Fruit fly (Drosophila melanogaster) whole organism, prepupa: Measurements from ENCODE around the gene CG14439.

Experiments
- Blimp-1 ChIP-seq: fragments of 200-800 bp; sonication (Bioruptor generic); optimal IDR thresholded peaks from 3 replicates; lab custom pipeline; 2017; ENCODE audit warnings: missing biosample characterization, missing genetic modification characterization, mild to moderate bottlenecking, moderate library complexity, missing genetic modification reagents
- CG11902 ChIP-seq: fragments of 200-800 bp; sonication (Bioruptor generic); optimal IDR thresholded peaks from 3 replicates; lab custom pipeline; 2016; ENCODE audit warnings: missing biosample characterization, missing genetic modification characterization
- CG1621 ChIP-seq: fragments of 200-800 bp; sonication (Bioruptor generic); optimal IDR thresholded peaks from 3 replicates; lab custom pipeline; 2018; ENCODE audit warnings: missing biosample characterization, mild to moderate bottlenecking, missing genetic modification characterization
- CG16779 ChIP-seq: fragments of 200-800 bp; sonication (Bioruptor generic); optimal IDR thresholded peaks from 3 replicates; lab custom pipeline; 2017; ENCODE audit warnings: missing biosample characterization, mild to moderate bottlenecking, missing genetic modification characterization
- CG31627 ChIP-seq: fragments of 200-800 bp; sonication (Bioruptor generic); optimal IDR thresholded peaks from 3 replicates; lab custom pipeline; 2016; ENCODE audit warnings: missing biosample characterization, missing genetic modification characterization
- CG32006 ChIP-seq: fragments of 200-800 bp; sonication (Bioruptor generic); optimal IDR thresholded peaks from 3 replicates; lab custom pipeline; 2017; ENCODE audit warnings: missing biosample characterization, mild to moderate bottlenecking, missing genetic modification characterization
- CG34406 ChIP-seq: fragments of 200-800 bp; sonication (Bioruptor generic); optimal IDR thresholded peaks from 3 replicates; lab custom pipeline; 2016; ENCODE audit warnings: missing biosample characterization, missing genetic modification characterization
- CG6163 ChIP-seq: fragments of 200-800 bp; sonication (Bioruptor generic); IDR thresholded peaks from 3 replicates; pipeline ENCODE4 v1.3.6; 2022; ENCODE audit warnings: missing biosample characterization, missing genetic modification characterization
- CG6276 ChIP-seq: fragments of 200-800 bp; sonication (Bioruptor generic); optimal IDR thresholded peaks from 2 replicates; lab custom pipeline; 2017; ENCODE audit warnings: missing biosample characterization, mild to moderate bottlenecking, missing genetic modification characterization
- CG6792 ChIP-seq: fragments of 200-800 bp; sonication (Bioruptor generic); optimal IDR thresholded peaks from 3 replicates; lab custom pipeline; 2016; ENCODE audit warnings: missing biosample characterization, missing genetic modification characterization
- CG6808 ChIP-seq: fragments of 200-800 bp; sonication (Bioruptor generic); optimal IDR thresholded peaks from 3 replicates; lab custom pipeline; 2017; ENCODE audit warnings: missing biosample characterization, missing genetic modification characterization, mild to moderate bottlenecking, moderate library complexity, missing genetic modification reagents
- CG7368 ChIP-seq: fragments of 200-800 bp; sonication (Bioruptor generic); optimal IDR thresholded peaks from 3 replicates; lab custom pipeline; 2016; ENCODE audit warnings: missing biosample characterization, missing genetic modification characterization
- Eip75B ChIP-seq: fragments of 200-800 bp; sonication (Bioruptor generic); optimal IDR thresholded peaks from 3 replicates; lab custom pipeline; 2016; ENCODE audit warnings: missing biosample characterization, missing genetic modification characterization
- Eip78C ChIP-seq: fragments of 200-800 bp; sonication (Bioruptor generic); peaks from one replicate; lab custom pipeline; 2016; ENCODE audit warnings: missing biosample characterization, missing genetic modification characterization
- Eip93F ChIP-seq: fragments of 200-800 bp; sonication (Bioruptor generic); optimal IDR thresholded peaks from 2 replicates; lab custom pipeline; 2016; ENCODE audit warnings: missing biosample characterization, mild to moderate bottlenecking, missing genetic modification characterization
- Ets21C ChIP-seq: fragments of 200-800 bp; sonication (Bioruptor generic); optimal IDR thresholded peaks from 3 replicates; lab custom pipeline; 2016; ENCODE audit warnings: missing biosample characterization, missing genetic modification characterization
- Ets96B ChIP-seq: fragments of 200-800 bp; optimal IDR thresholded peaks from 2 replicates; lab custom pipeline; 2019; ENCODE audit warnings: missing biosample characterization, mild to moderate bottlenecking, missing genetic modification characterization, moderate library complexity
- Gug ChIP-seq: fragments of 200-800 bp; sonication (Bioruptor generic); IDR thresholded peaks from 2 replicates; pipeline ENCODE4 v1.3.6; 2022; ENCODE audit warnings: missing biosample characterization, missing genetic modification characterization
- Hr38 ChIP-seq: sonication (Bioruptor generic); optimal IDR thresholded peaks from 2 replicates; lab custom pipeline; 2016; ENCODE audit warnings: missing biosample characterization, missing genetic modification characterization
- Lpt ChIP-seq: fragments of 200-800 bp; sonication (Bioruptor generic); optimal IDR thresholded peaks from 3 replicates; lab custom pipeline; 2016; ENCODE audit warnings: missing biosample characterization, missing genetic modification characterization
- OdsH ChIP-seq: fragments of 200-800 bp; sonication (Bioruptor generic); optimal IDR thresholded peaks from 3 replicates; lab custom pipeline; 2016; ENCODE audit warnings: missing biosample characterization, missing genetic modification characterization
- Sox15 ChIP-seq: fragments of 200-800 bp; sonication (Bioruptor generic); optimal IDR thresholded peaks from 3 replicates; lab custom pipeline; 2016; ENCODE audit warnings: missing biosample characterization, missing genetic modification characterization
- achi ChIP-seq: fragments of 200-800 bp; sonication (Bioruptor generic); optimal IDR thresholded peaks from 3 replicates; lab custom pipeline; 2016; ENCODE audit warnings: missing biosample characterization, missing genetic modification characterization
- dsx ChIP-seq: fragments of 200-800 bp; optimal IDR thresholded peaks from 3 replicates; lab custom pipeline; 2019; ENCODE audit warnings: missing biosample characterization, mild to moderate bottlenecking, missing genetic modification characterization, moderate library complexity; ENCODE audit not compliant: poor library complexity, severe bottlenecking
- fkh ChIP-seq: fragments of 200-800 bp; sonication (Bioruptor generic); optimal IDR thresholded peaks from 3 replicates; lab custom pipeline; 2017; ENCODE audit warnings: missing biosample characterization, mild to moderate bottlenecking, missing genetic modification characterization, moderate library complexity
- lz ChIP-seq: fragments of 200-800 bp; sonication (Bioruptor generic); optimal IDR thresholded peaks from 3 replicates; lab custom pipeline; 2016; ENCODE audit warnings: missing biosample characterization, missing genetic modification characterization
- net ChIP-seq: fragments of 200-800 bp; sonication (Bioruptor generic); optimal IDR thresholded peaks from 3 replicates; lab custom pipeline; 2016; ENCODE audit warnings: missing biosample characterization, missing genetic modification characterization
- pdm3 ChIP-seq: fragments of 200-800 bp; sonication (Bioruptor generic); optimal IDR thresholded peaks from 3 replicates; lab custom pipeline; 2016; ENCODE audit warnings: missing biosample characterization, missing genetic modification characterization
- spab ChIP-seq: fragments of 200-800 bp; sonication (Bioruptor generic); optimal IDR thresholded peaks from 2 replicates; lab custom pipeline; 2017; ENCODE audit warnings: missing biosample characterization, mild to moderate bottlenecking, missing genetic modification characterization, missing genetic modification reagents
- ss ChIP-seq, 2 experiments: fragments of 200-800 bp; sonication (Bioruptor generic); optimal IDR thresholded peaks; 2 replicates in 1 of 2; 3 replicates in 1 of 2; lab custom pipeline; 2017 to 2018; ENCODE audit warnings: mild to moderate bottlenecking in 2 of 2, missing biosample characterization in 2 of 2, missing genetic modification characterization in 2 of 2, moderate library complexity in 1 of 2
- svp ChIP-seq: fragments of 200-800 bp; sonication (Bioruptor generic); peaks from one replicate; lab custom pipeline; 2016; ENCODE audit warnings: missing biosample characterization, missing genetic modification characterization
- topi ChIP-seq: fragments of 200-800 bp; sonication (Bioruptor generic); optimal IDR thresholded peaks from 3 replicates; lab custom pipeline; 2016; ENCODE audit warnings: missing biosample characterization, missing genetic modification characterization
- vri ChIP-seq: fragments of 200-800 bp; sonication (Bioruptor generic); optimal IDR thresholded peaks from 3 replicates; lab custom pipeline; 2016; ENCODE audit warnings: missing biosample characterization, mild to moderate bottlenecking, missing genetic modification characterization

The CG14439 gene

DNA sequence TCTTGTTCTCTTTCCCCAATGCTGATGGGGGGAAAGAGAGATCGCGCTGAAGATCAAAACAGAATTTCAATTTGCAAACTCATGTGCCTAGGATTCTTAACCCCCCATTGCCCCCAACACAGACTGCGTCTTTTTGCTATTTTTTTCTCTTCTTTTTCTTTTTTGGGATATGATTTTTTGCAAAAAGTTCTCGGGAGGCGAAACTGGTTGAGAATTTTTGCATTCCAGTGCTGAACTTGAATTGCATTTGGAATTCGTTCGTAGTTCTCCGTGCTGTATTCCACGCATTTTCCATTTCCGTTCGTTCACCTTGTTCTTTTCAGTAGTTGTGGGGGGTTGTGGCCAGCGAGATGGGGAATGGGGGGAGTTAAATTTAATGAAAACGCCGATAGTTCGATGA, 39.2 kb upstream of the CG14439 start (continued):
- TF ChIP-seq CG34406 = no peak
- no peak for TF ChIP-seq Eip75B (GFP tag; lab: Kevin White, UChicago)
- no peak for TF ChIP-seq lz (GFP tag; lab: Kevin White, UChicago)
- no peak for TF ChIP-seq CG31627 (GFP tag; lab: Kevin White, UChicago)
- TF ChIP-seq OdsH (GFP tag; lab: Kevin White, UChicago) = no peak
- no peak for TF ChIP-seq pdm3 (GFP tag; lab: Kevin White, UChicago)
- TF ChIP-seq topi (GFP tag; lab: Kevin White, UChicago) = no peak
- TF ChIP-seq Ets21C (GFP tag; lab: Kevin White, UChicago) = no peak
- TF ChIP-seq Gug (GFP tag; lab: Robert Waterston, UW) = no peak
- TF ChIP-seq Eip93F (GFP tag; lab: Kevin White, UChicago) = no peak
- TF ChIP-seq ss (GFP tag; optimal IDR thresholded peaks at IDR 0.05; lab: Kevin White, UChicago) = peak; percentile 68 to 85
- peak; percentile 74 for TF ChIP-seq Lpt (GFP tag; lab: Kevin White, UChicago)
- TF ChIP-seq Blimp-1 (GFP tag; lab: Kevin White, UChicago) = no peak
- peak; percentile 21 for TF ChIP-seq dsx (GFP tag; lab: Kevin White, UChicago)
- TF ChIP-seq achi (GFP tag; lab: Kevin White, UChicago) = peak; percentile 6
- TF ChIP-seq Hr38 (GFP tag; lab: Kevin White, UChicago) = no peak
- TF ChIP-seq CG7368 (GFP tag; lab: Kevin White, UChicago) = no peak

DNA sequence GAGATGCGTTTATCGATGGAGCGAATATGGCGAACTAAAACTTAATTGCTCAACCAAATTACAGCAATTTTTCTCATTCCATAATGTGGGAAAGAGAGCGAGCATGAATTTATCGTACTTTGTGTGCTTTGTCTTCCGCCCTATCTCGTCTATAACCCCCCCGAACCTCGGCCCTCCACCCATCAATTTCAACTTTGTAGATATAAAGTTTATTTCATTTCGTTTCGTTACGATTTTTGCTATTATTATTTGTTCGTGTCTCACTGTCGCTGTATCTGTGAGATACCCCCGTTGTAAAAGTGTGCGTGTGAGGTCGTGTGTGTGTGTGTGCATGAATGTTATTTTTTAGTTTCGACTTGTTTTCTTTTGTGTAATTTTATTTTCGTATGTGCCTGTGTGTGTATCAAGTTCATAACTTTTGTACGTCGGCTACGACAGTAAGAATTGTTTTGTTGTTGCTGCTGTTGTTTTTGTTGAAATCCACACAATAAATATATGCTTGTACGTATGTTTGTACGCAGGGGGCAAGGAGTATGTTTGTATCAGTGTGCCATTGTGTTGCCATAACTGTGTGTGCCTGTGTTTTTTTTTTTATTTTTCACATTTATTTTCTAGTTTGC, 38.7 kb upstream of the CG14439 start:
- TF ChIP-seq CG1621 (tag; lab: Kevin White, UChicago) (no peak), CG6276 (peak; percentile 14), CG32006 (GFP tag; lab: Kevin White, UChicago) (peak; percentile 17), CG6808 (no peak), svp (GFP tag; lab: Kevin White, UChicago) (no peak), net (GFP tag; lab: Kevin White, UChicago) (no peak), CG6163 (GFP tag; lab: Robert Waterston, UW) (no peak), vri (no peak), lz (GFP tag; lab: Kevin White, UChicago) (no peak), fkh (GFP tag; lab: Kevin White, UChicago) (peak; percentile 81), CG11902 (GFP tag; lab: Kevin White, UChicago) (no peak), CG6792 (no peak), Ets96B (no peak), Ets21C (GFP tag; lab: Kevin White, UChicago) (no peak), CG16779 (tag; lab: Kevin White, UChicago) (peak; percentile 30), dsx (GFP tag; lab: Kevin White, UChicago) (no peak), spab (no peak), Eip78C (GFP tag; lab: Kevin White, UChicago) (peak; percentile 43), CG7368 (GFP tag; lab: Kevin White, UChicago) (no peak)
- TF ChIP-seq, all 60 proteins: peak for 5

DNA sequence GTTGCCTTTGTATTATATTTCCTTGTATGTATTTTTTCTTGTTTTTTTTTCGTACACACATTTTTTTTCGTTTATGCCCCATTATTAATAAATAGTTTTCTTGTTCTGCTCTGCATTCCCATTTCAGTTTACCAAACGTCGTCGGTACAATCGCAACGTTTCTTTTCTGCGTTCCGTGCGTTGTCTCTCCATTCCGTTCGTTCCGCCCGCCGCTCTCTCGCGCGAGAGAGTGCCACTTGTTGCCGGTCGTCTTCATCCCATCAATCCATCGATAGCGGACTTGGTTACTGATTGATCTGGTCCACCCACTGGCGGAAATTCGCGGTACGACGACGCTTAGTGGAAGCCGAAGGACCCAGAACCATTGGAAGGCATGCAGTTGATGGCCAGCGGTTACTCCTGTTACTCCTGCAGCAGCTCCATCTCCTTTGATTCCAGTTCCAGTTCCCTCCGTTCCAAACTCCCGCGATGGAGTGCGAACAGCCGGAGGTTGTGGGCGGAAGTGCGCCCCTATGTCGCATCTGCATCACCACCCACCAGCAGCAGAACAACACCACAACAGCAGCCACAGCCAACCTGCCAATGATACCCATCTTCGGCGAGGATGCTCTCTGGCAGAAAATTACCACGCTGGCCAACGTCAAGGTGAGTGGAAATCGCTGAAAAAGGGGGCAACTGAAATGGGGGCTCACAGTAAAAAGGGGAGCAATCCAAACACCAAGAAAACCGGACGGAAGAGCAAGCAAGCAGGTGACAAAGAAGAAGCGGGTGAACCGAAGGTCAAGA, 37.9 kb upstream of the CG14439 start:
- peak; percentile 97 for TF ChIP-seq CG6808
- TF ChIP-seq net (GFP tag; lab: Kevin White, UChicago) = no peak
- TF ChIP-seq, all 60 proteins: peak for 1

dm6 chrX:6710258-6710657, 37.1 kb upstream of the CG14439 start:
- TF ChIP-seq svp (GFP tag; lab: Kevin White, UChicago) (peak; percentile 10), Sox15 (GFP tag; lab: Kevin White, UChicago) (no peak)
